Worm (Caenorhabditis elegans): Measurements from ENCODE around the gene lgc-25.

DNA sequence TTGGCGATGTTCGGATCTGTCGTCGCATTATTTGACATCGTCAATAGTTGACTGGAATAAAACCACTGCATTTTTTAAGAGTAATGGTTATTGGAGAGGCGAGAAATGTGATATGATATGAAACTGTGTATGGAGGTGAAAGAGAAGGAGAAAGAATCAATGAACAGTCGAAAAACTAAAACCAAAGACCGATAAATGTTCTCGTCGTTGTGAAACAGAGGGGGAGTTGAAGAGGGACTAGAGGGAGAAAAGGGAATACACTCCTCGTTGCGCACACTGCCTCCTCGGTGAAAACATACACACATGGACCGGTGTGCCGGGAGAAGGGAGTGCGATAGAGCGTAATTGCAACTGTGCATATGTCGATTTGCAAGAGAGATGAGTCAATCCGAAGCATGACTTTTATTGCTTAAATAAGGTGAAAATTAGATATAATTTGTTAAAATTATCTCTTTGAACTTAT is 8.1 kb upstream of the lgc-25 start, which contains the start of gene sym-4:
- TF ChIP-seq elt-3 (tag; optimal IDR thresholded peaks at IDR 0.05) (peak in 2 of 3 experiments; percentile 47 to 85), nhr-76 (tag; optimal IDR thresholded peaks at IDR 0.05) (peak; percentile 64), snpc-4 (tag; optimal IDR thresholded peaks at IDR 0.05) (peak; percentile 90), elt-1 (tag; optimal IDR thresholded peaks at IDR 0.05) (peak; percentile 27), ceh-82 (tag; optimal IDR thresholded peaks at IDR 0.05) (peak; percentile 44), pqm-1 (tag; optimal IDR thresholded peaks at IDR 0.05) (peak; percentile 96), ceh-28 (tag; optimal IDR thresholded peaks at IDR 0.05) (peak; percentile 88), zag-1 (tag; optimal IDR thresholded peaks at IDR 0.05) (no peak), fos-1 (tag; optimal IDR thresholded peaks at IDR 0.05) (peak; percentile 63)

Measured in whole organism, L3 larva.